Worm (Caenorhabditis elegans) whole organism, midembryonic: ENCODE data around the gene D1044.6.

Source experiments
- flt-1 ChIP-seq: fragments of 200-800 bp; sonication (Bioruptor generic); IDR thresholded peaks from 2 replicates; pipeline ENCODE4 v1.3.6; 2022; ENCODE audit warnings: missing genetic modification characterization, missing compliant biosample characterization
- med-1 ChIP-seq: sonication (generic microtip); optimal IDR thresholded peaks from 2 replicates; lab custom pipeline; 2017; ENCODE audit warnings: missing genetic modification characterization, mild to moderate bottlenecking, missing compliant biosample characterization, antibody characterized with exemption, missing genetic modification reagents; ENCODE audit not compliant: insufficient read depth
- ref-1 ChIP-seq: fragments of 200-800 bp; sonication (Bioruptor generic); conservative IDR thresholded peaks from 2 replicates; pipeline ENCODE4 v1.3.6; 2022; ENCODE audit warnings: missing genetic modification reagents, missing genetic modification characterization, missing compliant biosample characterization
- ztf-23 ChIP-seq: fragments of 200-800 bp; sonication (Bioruptor generic); IDR thresholded peaks from 2 replicates; pipeline ENCODE4 v1.3.6; 2022; ENCODE audit warnings: missing genetic modification reagents, missing genetic modification characterization, missing compliant biosample characterization
- ztf-29 ChIP-seq: fragments of 200-800 bp; sonication (Bioruptor generic); IDR thresholded peaks from 2 replicates; pipeline ENCODE4 v1.3.6; 2022; ENCODE audit warnings: missing genetic modification reagents, missing genetic modification characterization, missing compliant biosample characterization

ce11 chrIII:5543050-5543449 is at the start of gene D1044.6:
- TF ChIP-seq flt-1 (no peak), med-1 (no peak), ztf-29 (GFP tag; lab: Robert Waterston, UW) (no peak), ref-1 (no peak), ztf-23 (no peak)
